Worm (Caenorhabditis elegans) whole organism, dauer: ENCODE results near the gene srh-174.

Experiments used
- unc-62 ChIP-seq: sonication (generic microtip); optimal IDR thresholded peaks from 2 replicates; lab custom pipeline; 2017; ENCODE audit warnings: missing biosample characterization, missing genetic modification reagents, missing genetic modification characterization

srh-174 gene

ce11 chrV:17208045-17208444 lies 29.5 kb downstream of the srh-174 start, which contains the start of gene Y68A4A.13:
Gene Y68A4A.13, minus strand, starts transcription at chrV:17208145.
- TF ChIP-seq unc-62 (GFP tag; lab: Kevin White, UChicago): no peak

ce11 chrV:17211989-17212731 lies 33.6 kb downstream of the srh-174 start, which contains the start of gene srh-236:
Gene srh-236, minus strand, starts transcription at chrV:17212039.
- no peak for TF ChIP-seq unc-62 (GFP tag; lab: Kevin White, UChicago)

ce11 chrV:17212743-17213142 lies 34.2 kb downstream of the srh-174 start, which contains the start of gene srh-113:
Gene srh-113, plus strand, starts transcription at chrV:17213043.
- TF ChIP-seq unc-62 (GFP tag; lab: Kevin White, UChicago): no peak

ce11 chrV:17215602-17216001 lies 37.0 kb downstream of the srh-174 start:
- no peak for TF ChIP-seq unc-62 (GFP tag; lab: Kevin White, UChicago)

- TF ChIP-seq unc-62 (GFP tag; lab: Kevin White, UChicago): no peak
These were observed 39.1 kb downstream of the srh-174 start, which contains the start of gene srbc-62 for ce11 chrV:17217690-17218089. Gene srbc-62, plus strand, starts transcription at chrV:17217990.

- no peak for TF ChIP-seq unc-62 (GFP tag; lab: Kevin White, UChicago)
These were observed 41.8 kb downstream of the srh-174 start, which contains the start of gene srh-109 for ce11 chrV:17220345-17220744. Gene srh-109, minus strand, starts transcription at chrV:17220445.

ce11 chrV:17223305-17223704 lies 44.7 kb downstream of the srh-174 start, which contains the start of gene srh-252:
Gene srh-252, minus strand, starts transcription at chrV:17223405.
- no peak for TF ChIP-seq unc-62 (GFP tag; lab: Kevin White, UChicago)

ce11 chrV:17225389-17225788 lies 46.8 kb downstream of the srh-174 start, which contains the start of gene scl-25:
Gene scl-25, plus strand, starts transcription at chrV:17225689.
- TF ChIP-seq unc-62 (GFP tag; lab: Kevin White, UChicago): no peak

ce11 chrV:17226119-17226518 lies 47.6 kb downstream of the srh-174 start, which contains the start of gene srh-112:
Gene srh-112, minus strand, starts transcription at chrV:17226219.
- no peak for TF ChIP-seq unc-62 (GFP tag; lab: Kevin White, UChicago)
